Fruit fly (Drosophila melanogaster): ENCODE data around the gene CG6607.
A peak's percentile ranks its signal among the peaks of the same experiment; 100 is the strongest.

DNA sequence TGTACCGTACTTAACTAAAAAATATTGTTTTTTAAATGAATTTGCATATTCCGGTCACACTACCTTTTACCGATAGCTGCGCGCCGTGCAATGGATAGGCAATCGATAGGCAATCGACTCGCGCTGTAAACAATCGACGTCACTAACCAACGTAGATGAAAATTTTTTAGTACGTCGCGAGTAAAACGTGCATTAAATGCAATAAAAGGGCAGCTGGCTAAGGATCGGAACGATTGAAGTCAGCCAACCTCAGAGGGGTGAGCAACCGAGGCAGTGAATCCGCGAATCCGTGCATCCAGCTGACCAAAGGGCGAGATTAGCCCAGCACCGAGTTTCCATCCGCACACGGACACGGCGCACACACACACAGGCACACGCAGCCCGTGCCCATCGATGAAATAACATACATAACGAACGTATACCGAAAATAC is 9.7 kb upstream of the CG6607 start, which contains the start of gene Pp1alpha-96A:
- TF ChIP-seq Jra (GFP tag; optimal IDR thresholded peaks at IDR 0.05) (no peak), dl (GFP tag; optimal IDR thresholded peaks at IDR 0.05; ENCODE audit: insufficient read depth in 1 of 2, partially characterized antibody in 2 of 2) (no peak), pan (optimal IDR thresholded peaks at IDR 0.05) (no peak), h (GFP tag; optimal IDR thresholded peaks at IDR 0.05) (peak; percentile 51), sv (GFP tag; optimal IDR thresholded peaks at IDR 0.05) (no peak), psq (GFP tag; optimal IDR thresholded peaks at IDR 0.05) (no peak), woc (GFP tag; optimal IDR thresholded peaks at IDR 0.05) (no peak), CrebA (GFP tag; optimal IDR thresholded peaks at IDR 0.05; ENCODE audit: borderline replicate concordance) (no peak), OdsH (GFP tag; optimal IDR thresholded peaks at IDR 0.05) (no peak), usp (GFP tag; optimal IDR thresholded peaks at IDR 0.05) (no peak)

Data from whole organism, wandering third instar larva.